Worm (Caenorhabditis elegans): ENCODE data around the gene rsp-5.

ce11 chrII:6523940-6524339, 34.0 kb downstream of the rsp-5 start:
- TF ChIP-seq T22C8.4 (GFP tag; IDR thresholded peaks at IDR 0.05) (no peak), tab-1 (GFP tag; IDR thresholded peaks at IDR 0.05) (no peak), ztf-29 (GFP tag; IDR thresholded peaks at IDR 0.05) (no peak), cog-1 (tag; optimal IDR thresholded peaks at IDR 0.05) (no peak), klf-2 (GFP tag; conservative IDR thresholded peaks at IDR 0.05) (no peak), flt-1 (GFP tag; IDR thresholded peaks at IDR 0.05) (no peak), ref-1 (GFP tag; conservative IDR thresholded peaks at IDR 0.05) (no peak), med-1 (GFP tag; optimal IDR thresholded peaks at IDR 0.05; ENCODE audit: insufficient read depth) (no peak), ztf-23 (GFP tag; IDR thresholded peaks at IDR 0.05) (no peak)
